Fruit fly (Drosophila melanogaster): Measurements from ENCODE around the gene CG34324.

CG34324 gene

dm6 chrX:13412941-13413613, 44.4 kb downstream of the CG34324 start, which contains the start of the genes CG1998 and Set2 (continued):
- no peak for TF ChIP-seq ara (GFP tag; IDR thresholded peaks at IDR 0.05)
- TF ChIP-seq CG2889 (GFP tag; IDR thresholded peaks at IDR 0.05), result no peak
- TF ChIP-seq hbn (GFP tag; IDR thresholded peaks at IDR 0.05; ENCODE audit: partially characterized antibody), result peak; percentile 34; the same call in 1 of the 2 replicates
- TF ChIP-seq bbx (GFP tag; IDR thresholded peaks at IDR 0.05; ENCODE audit: partially characterized antibody), result peak; percentile 27; the same call in 1 of the 2 replicates
- peak; percentile 38 for TF ChIP-seq Dad (GFP tag; optimal IDR thresholded peaks at IDR 0.05)
- TF ChIP-seq Rfx (GFP tag; IDR thresholded peaks at IDR 0.05), result peak; percentile 70
- TF ChIP-seq Atf3 (GFP tag; optimal IDR thresholded peaks at IDR 0.05), result no peak
- TF ChIP-seq BtbVII (GFP tag; optimal IDR thresholded peaks at IDR 0.05), result no peak
- TF ChIP-seq CG11247 (GFP tag; IDR thresholded peaks at IDR 0.05), result no peak
- TF ChIP-seq caup (GFP tag; optimal IDR thresholded peaks at IDR 0.05; ENCODE audit: severe bottlenecking), result peak; percentile 43
- peak; percentile 46; the same call in 1 of the 2 replicates for TF ChIP-seq inv (GFP tag; IDR thresholded peaks at IDR 0.05; ENCODE audit: partially characterized antibody)
- peak; percentile 93 for TF ChIP-seq CG10267 (tag; optimal IDR thresholded peaks at IDR 0.05)
- TF ChIP-seq tx (GFP tag; optimal IDR thresholded peaks at IDR 0.05), result no peak
- TF ChIP-seq dpn (GFP tag; optimal IDR thresholded peaks at IDR 0.05), result peak in 1 of 2 experiments; percentile 47
- peak; percentile 19 for TF ChIP-seq zfh2 (GFP tag; optimal IDR thresholded peaks at IDR 0.05)
- TF ChIP-seq sisA (GFP tag; IDR thresholded peaks at IDR 0.05), result no peak
- no peak for TF ChIP-seq CG11695 (GFP tag; IDR thresholded peaks at IDR 0.05)
- no peak for TF ChIP-seq CG13123 (GFP tag; optimal IDR thresholded peaks at IDR 0.05)
- no peak for TF ChIP-seq jing (GFP tag; optimal IDR thresholded peaks at IDR 0.05)
- no peak for TF ChIP-seq kni (GFP tag; optimal IDR thresholded peaks at IDR 0.05)
- peak; percentile 8 for TF ChIP-seq ems (GFP tag; optimal IDR thresholded peaks at IDR 0.05)
- TF ChIP-seq Elba2 (GFP tag; optimal IDR thresholded peaks at IDR 0.05), result peak; percentile 67
- TF ChIP-seq Sox102F (GFP tag; optimal IDR thresholded peaks at IDR 0.05), result no peak
- TF ChIP-seq CG9817 (tag; optimal IDR thresholded peaks at IDR 0.05), result peak; percentile 11
- TF ChIP-seq twi (tag; optimal IDR thresholded peaks at IDR 0.05), result no peak
- TF ChIP-seq lmd (GFP tag; IDR thresholded peaks at IDR 0.05), result no peak; the same call in 1 of the 2 replicates
- TF ChIP-seq mld (GFP tag; IDR thresholded peaks at IDR 0.05; ENCODE audit: partially characterized antibody), result no peak
- TF ChIP-seq CG11085 (GFP tag; IDR thresholded peaks at IDR 0.05), result no peak
- no peak for TF ChIP-seq CG7839 (tag; optimal IDR thresholded peaks at IDR 0.05)
- TF ChIP-seq CG18599 (GFP tag; optimal IDR thresholded peaks at IDR 0.05), result no peak
- no peak for TF ChIP-seq unpg (GFP tag; optimal IDR thresholded peaks at IDR 0.05)
- TF ChIP-seq CG13424 (tag; optimal IDR thresholded peaks at IDR 0.05), result peak; percentile 35
- TF ChIP-seq CG17328 (GFP tag; IDR thresholded peaks at IDR 0.05), result no peak
- peak; percentile 25 for TF ChIP-seq p53 (GFP tag; optimal IDR thresholded peaks at IDR 0.05)
- no peak for TF ChIP-seq CG1529 (GFP tag; optimal IDR thresholded peaks at IDR 0.05)
- TF ChIP-seq Opbp (GFP tag; IDR thresholded peaks at IDR 0.05; ENCODE audit: partially characterized antibody), result peak; percentile 66; the same call in 2 of the 3 replicates
- no peak for TF ChIP-seq sug (tag; optimal IDR thresholded peaks at IDR 0.05)
- no peak for TF ChIP-seq CG30403 (GFP tag; optimal IDR thresholded peaks at IDR 0.05)
- no peak for TF ChIP-seq E2f1 (GFP tag; IDR thresholded peaks at IDR 0.05)
- peak; percentile 31; the same call in 2 of the 3 replicates for TF ChIP-seq CG16813 (GFP tag; IDR thresholded peaks at IDR 0.05; ENCODE audit: partially characterized antibody)
- peak; percentile 66 for TF ChIP-seq trem (tag; optimal IDR thresholded peaks at IDR 0.05)
- no peak for TF ChIP-seq CG14667 (GFP tag; IDR thresholded peaks at IDR 0.05)
- no peak for TF ChIP-seq CG11696 (GFP tag; IDR thresholded peaks at IDR 0.05)
- peak; percentile 43 for TF ChIP-seq bigmax (GFP tag; optimal IDR thresholded peaks at IDR 0.05)
- no peak for TF ChIP-seq cwo (GFP tag; optimal IDR thresholded peaks at IDR 0.05)
- no peak for TF ChIP-seq az2 (GFP tag; optimal IDR thresholded peaks at IDR 0.05)
- TF ChIP-seq CG6654 (GFP tag; optimal IDR thresholded peaks at IDR 0.05), result no peak
- TF ChIP-seq zf30C (GFP tag; optimal IDR thresholded peaks at IDR 0.05), result no peak
- TF ChIP-seq croc (GFP tag; conservative IDR thresholded peaks at IDR 0.05), result no peak

Data from whole organism, embryonic.